Worm (Caenorhabditis elegans) whole organism, early embryonic: Measurements from ENCODE around the gene T03G11.9.

Experiments used
- B0310.2 ChIP-seq: sonication (generic microtip); optimal IDR thresholded peaks from 2 replicates; lab custom pipeline; 2016; ENCODE audit warnings: mild to moderate bottlenecking, missing genetic modification characterization, missing compliant biosample characterization
- F13C5.2 ChIP-seq: sonication (generic microtip); optimal IDR thresholded peaks from 2 replicates; lab custom pipeline; 2017; ENCODE audit warnings: mild to moderate bottlenecking, missing genetic modification characterization, inconsistent platforms, missing compliant biosample characterization
- aly-1 ChIP-seq: sonication (generic microtip); optimal IDR thresholded peaks from 2 replicates; lab custom pipeline; 2016; ENCODE audit warnings: missing genetic modification characterization, missing compliant biosample characterization
- ama-1 ChIP-seq: fragments of 150-350 bp; optimal IDR thresholded peaks from 2 replicates; lab custom pipeline; 2014
- ceh-13 ChIP-seq: fragments of 200-800 bp; sonication (Bioruptor generic); optimal IDR thresholded peaks from 2 replicates; lab custom pipeline; 2018; ENCODE audit warnings: mild to moderate bottlenecking, missing genetic modification characterization, missing compliant biosample characterization
- ceh-36 ChIP-seq: sonication (generic microtip); optimal IDR thresholded peaks from 2 replicates; lab custom pipeline; 2016; ENCODE audit warnings: missing genetic modification characterization, inconsistent platforms, missing compliant biosample characterization
- ets-7 ChIP-seq: sonication (generic microtip); optimal IDR thresholded peaks from 2 replicates; lab custom pipeline; 2016; ENCODE audit warnings: missing genotype, missing genetic modification characterization, missing compliant biosample characterization
- flt-1 ChIP-seq: fragments of 200-800 bp; sonication (Bioruptor generic); IDR thresholded peaks from 2 replicates; pipeline ENCODE4 v1.3.6; 2022; ENCODE audit warnings: missing genetic modification characterization, missing compliant biosample characterization
- hmbx-1 ChIP-seq: sonication (generic microtip); optimal IDR thresholded peaks from 2 replicates; lab custom pipeline; 2016; ENCODE audit warnings: mild to moderate bottlenecking, missing genetic modification characterization, missing compliant biosample characterization
- hmg-4 ChIP-seq: fragments of 200-800 bp; sonication (Bioruptor generic); optimal IDR thresholded peaks from 2 replicates; lab custom pipeline; 2018; ENCODE audit warnings: mild to moderate bottlenecking, missing genetic modification characterization, missing compliant biosample characterization
- hnd-1 ChIP-seq: sonication (generic microtip); optimal IDR thresholded peaks from 2 replicates; lab custom pipeline; 2016; ENCODE audit warnings: missing genetic modification characterization, missing compliant biosample characterization
- pes-1 ChIP-seq: fragments of 200-800 bp; sonication (Bioruptor generic); IDR thresholded peaks from 2 replicates; pipeline ENCODE4 v1.3.6; 2022; ENCODE audit warnings: missing genetic modification reagents, missing genetic modification characterization, missing compliant biosample characterization
- scrt-1 ChIP-seq: fragments of 200-800 bp; sonication (Bioruptor generic); IDR thresholded peaks from 2 replicates; pipeline ENCODE4 v1.3.6; 2022; ENCODE audit warnings: missing genetic modification characterization, missing compliant biosample characterization
- sea-1 ChIP-seq: fragments of 200-800 bp; sonication (Bioruptor generic); conservative IDR thresholded peaks from 2 replicates; pipeline ENCODE4 v1.3.6; 2022; ENCODE audit warnings: missing genetic modification characterization, missing compliant biosample characterization
- tbx-11 ChIP-seq: fragments of 200-800 bp; sonication (Bioruptor generic); IDR thresholded peaks from 2 replicates; pipeline ENCODE4 v1.3.6; 2022; ENCODE audit warnings: missing genetic modification characterization, missing compliant biosample characterization
- tbx-37 ChIP-seq: fragments of 200-800 bp; sonication (Bioruptor generic); conservative IDR thresholded peaks from 2 replicates; pipeline ENCODE4 v1.3.6; 2022; ENCODE audit warnings: missing genetic modification reagents, missing genetic modification characterization, missing compliant biosample characterization
- tra-4 ChIP-seq: sonication (generic microtip); optimal IDR thresholded peaks from 2 replicates; lab custom pipeline; 2017; ENCODE audit warnings: missing genetic modification characterization, missing compliant biosample characterization

T03G11.9 gene

ce11 chrX:5205561-5205960 is 21.5 kb downstream of the T03G11.9 start, which contains the start of gene H28G03.2:
Gene H28G03.2 (plus strand): TSS chrX:5205760.
- no peak for TF ChIP-seq flt-1 (GFP tag; lab: Robert Waterston, UW)
- TF ChIP-seq hmg-4 (GFP tag; lab: Kevin White, UChicago) = peak; percentile 71
- TF ChIP-seq aly-1 (tag; lab: Kevin White, UChicago) = peak; percentile 64
- peak; percentile 28 for TF ChIP-seq ets-7 (tag; lab: Kevin White, UChicago)

ce11 chrX:5207819-5208218 is 23.8 kb downstream of the T03G11.9 start:
- no peak for TF ChIP-seq B0310.2
- TF ChIP-seq ets-7 (tag; lab: Kevin White, UChicago) = no peak
- no peak for TF ChIP-seq tra-4 (tag; lab: Kevin White, UChicago)
- no peak for TF ChIP-seq scrt-1 (GFP tag; lab: Robert Waterston, UW)
- no peak for TF ChIP-seq tbx-11 (GFP tag; lab: Robert Waterston, UW)
- TF ChIP-seq flt-1 (GFP tag; lab: Robert Waterston, UW) = no peak
- TF ChIP-seq hnd-1 (tag; lab: Kevin White, UChicago) = no peak
- TF ChIP-seq sea-1 (GFP tag; lab: Robert Waterston, UW) = no peak
- no peak for TF ChIP-seq hmg-4 (GFP tag; lab: Kevin White, UChicago)
- no peak for TF ChIP-seq ceh-13
- TF ChIP-seq tbx-37 (GFP tag; lab: Robert Waterston, UW) = no peak
- no peak for TF ChIP-seq hmbx-1 (tag; lab: Kevin White, UChicago)
- TF ChIP-seq pes-1 (GFP tag; lab: Robert Waterston, UW) = no peak
- TF ChIP-seq ama-1 (lab: Kevin White, UChicago) = no peak
- no peak for TF ChIP-seq ceh-36 (tag; lab: Kevin White, UChicago)
- no peak for TF ChIP-seq aly-1 (tag; lab: Kevin White, UChicago)

ce11 chrX:5208326-5208725 is 24.3 kb downstream of the T03G11.9 start:
- TF ChIP-seq sea-1 (GFP tag; lab: Robert Waterston, UW) (no peak), aly-1 (tag; lab: Kevin White, UChicago) (no peak), ceh-36 (tag; lab: Kevin White, UChicago) (no peak), flt-1 (GFP tag; lab: Robert Waterston, UW) (no peak), hnd-1 (tag; lab: Kevin White, UChicago) (no peak), scrt-1 (GFP tag; lab: Robert Waterston, UW) (no peak), hmg-4 (GFP tag; lab: Kevin White, UChicago) (no peak), B0310.2 (no peak), ets-7 (tag; lab: Kevin White, UChicago) (no peak), tbx-37 (GFP tag; lab: Robert Waterston, UW) (no peak), tra-4 (tag; lab: Kevin White, UChicago) (no peak), F13C5.2 (tag; lab: Kevin White, UChicago) (no peak), ceh-13 (no peak), hmbx-1 (tag; lab: Kevin White, UChicago) (no peak)

ce11 chrX:5208831-5209230 is 24.8 kb downstream of the T03G11.9 start:
- TF ChIP-seq tra-4 (tag; lab: Kevin White, UChicago) (no peak), sea-1 (GFP tag; lab: Robert Waterston, UW) (no peak), flt-1 (GFP tag; lab: Robert Waterston, UW) (no peak), ets-7 (tag; lab: Kevin White, UChicago) (no peak), ceh-36 (tag; lab: Kevin White, UChicago) (no peak), ama-1 (lab: Kevin White, UChicago) (no peak), ceh-13 (no peak)

ce11 chrX:5209429-5209828 is 25.4 kb downstream of the T03G11.9 start:
- no peak for TF ChIP-seq hmg-4 (GFP tag; lab: Kevin White, UChicago)
- TF ChIP-seq scrt-1 (GFP tag; lab: Robert Waterston, UW) = no peak
- TF ChIP-seq hnd-1 (tag; lab: Kevin White, UChicago) = no peak
- TF ChIP-seq pes-1 (GFP tag; lab: Robert Waterston, UW) = no peak
- TF ChIP-seq F13C5.2 (tag; lab: Kevin White, UChicago) = no peak
- TF ChIP-seq hmbx-1 (tag; lab: Kevin White, UChicago) = no peak
- no peak for TF ChIP-seq tra-4 (tag; lab: Kevin White, UChicago)
- no peak for TF ChIP-seq flt-1 (GFP tag; lab: Robert Waterston, UW)
- TF ChIP-seq ets-7 (tag; lab: Kevin White, UChicago) = no peak
- no peak for TF ChIP-seq ama-1 (lab: Kevin White, UChicago)
- no peak for TF ChIP-seq B0310.2
- no peak for TF ChIP-seq sea-1 (GFP tag; lab: Robert Waterston, UW)
- no peak for TF ChIP-seq ceh-36 (tag; lab: Kevin White, UChicago)
- no peak for TF ChIP-seq tbx-11 (GFP tag; lab: Robert Waterston, UW)
- no peak for TF ChIP-seq ceh-13

- TF ChIP-seq sea-1 (GFP tag; lab: Robert Waterston, UW) = no peak
- TF ChIP-seq ceh-13 = no peak
- TF ChIP-seq tbx-11 (GFP tag; lab: Robert Waterston, UW) = no peak
- peak; percentile 33 for TF ChIP-seq hmg-4 (GFP tag; lab: Kevin White, UChicago)
Observed at ce11 chrX:5210524-5210923, 26.5 kb downstream of the T03G11.9 start.

- no peak for TF ChIP-seq flt-1 (GFP tag; lab: Robert Waterston, UW)
- no peak for TF ChIP-seq ceh-36 (tag; lab: Kevin White, UChicago)
- no peak for TF ChIP-seq aly-1 (tag; lab: Kevin White, UChicago)
- TF ChIP-seq tbx-11 (GFP tag; lab: Robert Waterston, UW) = no peak
- TF ChIP-seq hnd-1 (tag; lab: Kevin White, UChicago) = no peak
- TF ChIP-seq pes-1 (GFP tag; lab: Robert Waterston, UW) = no peak
- no peak for TF ChIP-seq tbx-37 (GFP tag; lab: Robert Waterston, UW)
- no peak for TF ChIP-seq sea-1 (GFP tag; lab: Robert Waterston, UW)
- no peak for TF ChIP-seq F13C5.2 (tag; lab: Kevin White, UChicago)
- no peak for TF ChIP-seq ceh-13
- TF ChIP-seq scrt-1 (GFP tag; lab: Robert Waterston, UW) = no peak
- no peak for TF ChIP-seq ets-7 (tag; lab: Kevin White, UChicago)
- TF ChIP-seq B0310.2 = no peak
Observed at ce11 chrX:5210927-5211655, 27.1 kb downstream of the T03G11.9 start.
